Worm (Caenorhabditis elegans) whole organism, dauer: ENCODE data around the gene bris-1.

ENCODE experiments used
- unc-62 ChIP-seq: sonication (generic microtip); optimal IDR thresholded peaks from 2 replicates; lab custom pipeline; 2017; ENCODE audit warnings: missing biosample characterization, missing genetic modification reagents, missing genetic modification characterization

Gene bris-1

DNA sequence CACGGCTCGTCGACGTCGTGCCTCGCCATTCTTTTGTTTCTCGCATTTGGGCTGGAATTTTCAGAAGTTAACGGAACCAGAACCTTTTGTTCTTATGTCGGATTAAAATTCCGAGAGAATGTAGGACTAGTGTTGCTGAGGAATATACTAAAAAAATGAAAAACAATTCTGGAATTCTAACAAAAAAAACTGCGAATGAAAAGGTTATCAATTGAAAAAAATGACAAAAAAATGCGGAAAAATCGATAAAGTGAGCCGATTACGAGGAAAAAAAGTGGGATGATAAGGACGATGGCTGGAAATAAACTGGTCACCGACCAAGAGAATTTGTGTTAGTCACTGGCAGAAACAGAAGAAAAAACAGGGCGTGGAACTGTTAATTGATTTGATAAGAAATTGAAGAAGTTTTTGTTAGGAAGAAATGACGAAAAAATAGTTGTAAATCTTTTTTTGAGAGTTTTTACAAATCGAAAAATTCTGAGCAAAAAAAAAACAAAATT, at the start of gene bris-1:
Gene bris-1, minus strand, starts transcription at position 51 of the 500 bp plus-strand sequence.
- no peak for TF ChIP-seq unc-62 (GFP tag; lab: Kevin White, UChicago)

- TF ChIP-seq unc-62 (GFP tag; lab: Kevin White, UChicago), result no peak
Observed at ce11 chrIV:3867252-3867651, 48.1 kb upstream of the bris-1 start, which contains the start of gene F37C4.4. F37C4.4 (plus strand) TSS chrIV:3867309.

DNA sequence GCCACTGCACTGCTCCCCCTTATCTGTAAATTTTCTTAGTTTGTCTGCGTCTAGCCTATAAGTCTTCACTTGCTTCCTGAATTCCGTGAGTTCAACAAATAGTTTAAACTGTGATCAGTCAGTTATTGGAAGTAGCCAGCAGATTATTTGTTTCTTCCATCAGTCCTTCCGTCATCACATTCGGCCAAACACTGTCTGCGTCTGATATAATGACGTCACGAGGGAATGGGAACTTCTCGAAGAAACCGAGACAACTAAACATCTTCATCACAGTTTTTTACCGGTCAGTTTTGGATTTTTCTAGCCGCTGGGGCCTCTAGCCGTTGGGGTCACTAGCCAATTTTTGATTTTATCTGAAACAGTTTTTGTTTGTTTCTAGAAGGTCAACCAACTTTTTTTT, 46.9 kb upstream of the bris-1 start:
- TF ChIP-seq unc-62 (GFP tag; lab: Kevin White, UChicago), result no peak

- TF ChIP-seq unc-62 (GFP tag; lab: Kevin White, UChicago), result no peak
Observed at ce11 chrIV:3864944-3865343, 45.8 kb upstream of the bris-1 start, which contains the start of gene aat-8. aat-8 (minus strand) TSS chrIV:3865044.

DNA sequence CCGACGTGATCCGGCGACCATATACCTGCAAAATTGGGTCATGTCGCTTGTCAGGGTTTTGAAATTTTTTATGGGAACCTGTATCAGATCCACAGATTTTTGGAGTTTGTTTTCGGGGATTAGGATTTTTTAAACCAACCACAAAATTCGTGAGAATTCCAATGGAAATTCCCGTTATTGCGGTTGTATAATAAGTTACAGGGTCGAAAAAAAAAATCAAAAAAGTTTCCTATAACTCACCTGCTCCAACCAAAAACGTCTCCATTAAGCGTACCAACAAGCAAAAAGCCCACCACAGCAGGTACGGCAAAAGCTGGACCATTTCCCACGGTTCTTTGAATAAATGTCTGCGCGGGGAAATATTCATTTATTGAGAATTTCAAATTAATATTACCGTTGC, 43.8 kb upstream of the bris-1 start:
- no peak for TF ChIP-seq unc-62 (GFP tag; lab: Kevin White, UChicago)

DNA sequence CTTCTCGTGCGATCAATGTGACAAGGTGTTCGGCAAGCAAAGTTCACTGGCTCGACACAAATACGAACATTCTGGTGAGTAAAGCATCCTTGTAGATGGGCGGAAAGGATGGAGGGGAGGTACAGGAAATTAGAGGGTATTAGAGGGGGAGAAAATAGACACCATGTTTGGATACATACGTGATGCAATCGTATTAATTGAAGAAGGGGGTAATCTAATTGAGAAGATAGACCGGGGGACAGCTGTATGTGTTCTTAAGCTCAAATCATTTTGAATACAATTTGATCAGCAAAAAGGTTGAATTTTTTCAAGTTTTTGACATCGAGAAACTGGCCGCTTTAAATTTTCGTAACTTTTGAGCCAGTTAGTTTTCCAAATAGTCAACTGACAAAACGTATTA, 41.3 kb upstream of the bris-1 start:
- TF ChIP-seq unc-62 (GFP tag; lab: Kevin White, UChicago), result no peak

- TF ChIP-seq unc-62 (GFP tag; lab: Kevin White, UChicago), result no peak
Observed at ce11 chrIV:3859552-3859951, 40.4 kb upstream of the bris-1 start.

DNA sequence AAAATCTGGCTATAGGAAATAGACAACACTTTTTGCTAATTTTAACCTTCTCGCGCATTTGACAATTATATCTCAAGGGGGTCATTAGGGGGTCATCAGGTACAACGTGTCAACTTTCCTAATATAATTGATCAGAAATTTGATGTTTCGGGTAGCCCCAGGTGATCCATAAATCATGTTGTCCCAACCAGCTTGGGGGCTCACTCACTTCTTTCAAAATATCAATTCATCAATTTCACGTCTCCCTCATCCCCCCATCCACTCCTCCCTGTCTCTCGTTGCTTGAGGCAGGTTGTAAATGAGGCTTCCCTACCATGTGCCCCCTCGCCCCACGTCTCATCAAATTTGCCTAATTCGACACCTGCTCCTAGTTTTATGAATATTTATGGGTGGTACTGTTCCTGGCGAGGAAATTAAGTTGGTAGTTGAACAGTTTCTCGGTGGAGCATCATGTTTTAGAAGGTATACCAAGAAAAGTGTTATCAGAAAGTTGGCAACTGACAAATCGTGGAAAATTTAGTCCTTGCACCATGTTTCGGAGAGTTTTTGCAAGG, 38.9 kb upstream of the bris-1 start:
- no peak for TF ChIP-seq unc-62 (GFP tag; lab: Kevin White, UChicago)

DNA sequence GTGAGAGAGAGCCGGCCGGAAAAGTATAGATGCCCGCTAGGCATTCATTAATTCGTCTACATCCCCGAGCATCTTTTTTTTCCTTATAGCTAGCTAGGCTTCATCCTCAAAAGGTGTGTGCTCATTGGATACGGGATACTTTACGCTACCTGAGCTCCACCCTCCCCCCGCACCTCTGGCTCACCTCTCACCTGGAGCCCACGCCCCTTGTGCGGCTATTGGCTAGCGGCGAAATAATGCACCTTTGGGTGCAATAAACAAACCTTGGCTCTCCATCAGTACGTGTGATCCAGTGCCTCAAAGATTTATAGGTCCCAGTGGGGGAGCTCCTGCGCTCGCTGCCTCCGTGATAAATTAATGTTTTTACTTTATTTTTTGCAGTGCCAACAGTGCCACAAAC, 37.1 kb upstream of the bris-1 start:
- no peak for TF ChIP-seq unc-62 (GFP tag; lab: Kevin White, UChicago)

DNA sequence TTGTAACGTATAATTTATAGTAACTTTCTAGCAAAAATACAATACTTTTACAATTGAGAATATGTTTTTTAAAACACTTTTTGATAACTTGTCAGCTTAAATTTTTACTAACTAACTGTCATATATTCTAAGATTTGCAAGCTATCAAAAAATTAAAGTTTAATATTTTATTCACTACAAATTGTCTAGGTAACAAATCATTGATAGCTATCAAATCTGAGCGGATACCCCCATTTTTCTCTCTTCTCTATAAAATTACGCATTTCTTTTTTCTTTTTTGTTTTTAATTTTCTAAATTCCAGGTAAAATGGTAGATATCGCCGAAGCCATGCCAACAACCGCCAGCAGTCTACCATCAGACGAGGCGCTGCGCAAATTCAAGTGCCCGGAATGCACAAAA, 36.4 kb upstream of the bris-1 start, which contains the start of gene zag-1:
Gene zag-1, plus strand, starts transcription at position 301 of the 400 bp plus-strand sequence.
- TF ChIP-seq unc-62 (GFP tag; lab: Kevin White, UChicago), result no peak

DNA sequence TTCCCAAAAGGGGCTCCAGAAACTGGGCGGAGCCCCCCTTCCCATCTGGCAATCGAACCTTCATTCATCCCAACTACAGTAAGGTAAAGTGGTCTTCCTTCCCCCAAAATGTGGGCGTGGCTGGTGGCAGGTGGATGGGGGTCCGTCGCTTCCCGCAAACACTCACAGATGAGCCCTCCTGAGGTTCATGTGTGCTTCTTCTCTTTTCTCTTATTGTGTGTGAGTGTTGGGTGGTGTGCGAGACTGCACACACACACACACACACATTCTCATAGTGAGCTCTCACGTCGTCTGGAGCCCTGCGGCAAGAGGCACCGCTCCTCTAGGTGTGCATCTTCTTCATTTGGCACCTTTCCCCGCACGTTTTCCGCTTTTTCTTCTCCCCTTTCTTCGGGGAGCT, 35.5 kb upstream of the bris-1 start:
- no peak for TF ChIP-seq unc-62 (GFP tag; lab: Kevin White, UChicago)

DNA sequence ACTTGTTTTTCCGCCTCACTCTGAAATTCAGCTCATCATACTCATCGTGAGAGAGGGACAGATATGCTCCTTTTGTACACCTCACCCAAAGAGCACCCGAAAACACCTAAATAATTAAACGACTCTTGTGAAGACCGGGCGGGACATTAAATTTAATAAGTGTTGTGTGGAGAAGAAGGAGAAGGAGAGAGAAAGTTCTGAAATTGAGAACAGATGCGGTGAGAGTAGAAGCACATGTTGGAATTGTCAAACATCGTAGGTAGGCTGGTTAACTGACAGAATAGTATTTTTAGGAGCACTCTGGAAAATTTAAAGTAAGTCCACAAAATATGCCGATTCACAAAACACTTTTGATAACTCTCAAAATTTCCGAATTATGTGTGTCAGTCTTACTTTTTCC, 34.4 kb upstream of the bris-1 start:
- no peak for TF ChIP-seq unc-62 (GFP tag; lab: Kevin White, UChicago)

DNA sequence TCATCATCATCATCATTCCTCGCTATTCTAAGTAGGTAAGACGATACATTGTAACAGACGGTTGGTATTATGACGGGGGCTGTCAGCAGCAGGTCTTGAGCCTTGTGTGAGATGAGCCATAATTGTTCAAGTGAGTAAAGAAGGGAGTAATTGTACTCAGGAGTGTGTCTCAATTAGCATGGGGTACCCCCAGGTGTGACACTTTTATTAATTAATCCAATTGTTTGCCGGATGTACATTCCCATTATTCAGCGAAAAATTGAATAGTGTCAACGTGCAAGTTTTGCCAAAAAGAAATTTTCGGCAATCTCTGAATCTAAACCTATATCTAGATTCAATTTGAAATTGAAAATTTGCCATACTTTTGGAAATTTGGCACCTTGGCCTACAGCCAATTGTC, 29.9 kb upstream of the bris-1 start:
- TF ChIP-seq unc-62 (GFP tag; lab: Kevin White, UChicago), result no peak

ce11 chrIV:3847489-3847888, 28.4 kb upstream of the bris-1 start:
- TF ChIP-seq unc-62 (GFP tag; lab: Kevin White, UChicago), result no peak

DNA sequence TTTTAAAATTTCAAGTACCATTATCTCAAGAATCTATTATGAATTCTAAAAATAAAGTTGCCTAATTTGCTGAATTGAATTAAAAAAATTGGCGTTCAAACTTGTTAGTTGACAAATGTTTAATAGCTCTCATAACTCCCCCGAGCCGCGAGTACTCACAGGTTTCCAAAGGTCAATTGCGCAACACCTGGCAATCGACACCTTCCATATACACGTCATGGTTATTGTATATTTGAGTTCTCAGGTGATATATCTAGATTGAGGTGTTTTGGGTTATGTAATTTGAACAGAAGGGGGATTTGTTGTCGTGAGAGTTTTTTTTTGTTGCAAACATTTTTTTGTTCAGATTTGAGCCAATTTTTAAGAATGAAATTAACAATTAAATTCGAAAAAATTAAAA, 25.5 kb upstream of the bris-1 start:
- no peak for TF ChIP-seq unc-62 (GFP tag; lab: Kevin White, UChicago)

DNA sequence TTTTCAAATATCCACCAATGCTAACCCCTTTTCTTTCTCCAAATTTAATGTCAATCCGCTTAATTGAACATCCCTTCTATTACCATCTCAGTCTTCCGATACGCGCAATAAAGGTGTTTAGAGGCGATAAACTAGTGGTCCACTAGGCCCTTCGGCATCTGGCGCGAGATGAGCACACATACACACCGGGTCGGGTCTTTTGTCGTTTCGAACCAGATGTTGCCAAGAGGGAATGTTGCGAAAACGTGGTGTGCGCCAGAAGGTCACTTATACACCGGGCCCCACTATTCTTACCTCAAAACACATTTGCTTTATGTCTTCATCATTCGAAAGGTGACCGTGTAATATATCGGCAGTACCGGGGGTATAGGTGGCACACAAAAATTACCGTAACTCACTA, 24.9 kb upstream of the bris-1 start:
- TF ChIP-seq unc-62 (GFP tag; lab: Kevin White, UChicago), result no peak

DNA sequence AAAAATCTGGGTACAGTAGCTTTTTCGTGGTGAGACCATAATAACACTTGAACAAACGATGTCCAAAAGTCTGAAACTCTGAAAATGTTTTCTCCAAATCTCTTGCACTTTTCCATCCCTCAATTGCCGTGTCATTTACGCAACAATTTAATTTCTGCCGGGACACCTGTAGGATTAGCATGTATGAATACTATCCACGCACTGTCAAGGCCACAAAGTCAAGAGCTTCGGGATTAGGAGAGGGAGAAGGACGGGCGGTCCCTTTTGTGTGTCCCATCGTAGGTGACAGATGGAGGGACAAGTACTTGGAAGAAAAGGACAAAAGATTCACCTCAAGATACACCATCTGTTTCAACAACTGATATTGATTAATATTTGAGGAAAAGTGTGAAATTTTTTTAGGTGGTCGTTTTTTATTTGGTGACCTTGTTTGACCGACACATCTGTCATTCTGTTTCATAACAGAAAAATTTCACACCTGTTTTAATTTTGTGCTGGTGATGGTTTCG, 23.9 kb upstream of the bris-1 start:
- TF ChIP-seq unc-62 (GFP tag; lab: Kevin White, UChicago), result no peak
